Worm (Caenorhabditis elegans) whole organism, mixed stage, embryonic: Measurements from ENCODE around the gene Y34B4A.2.

ENCODE experiments used
- M03D4.4 ChIP-seq: sonication (generic microtip); optimal IDR thresholded peaks from 2 replicates; lab custom pipeline; 2017; ENCODE audit warnings: mild to moderate bottlenecking, missing genetic modification characterization, missing compliant biosample characterization
- bed-3 ChIP-seq: fragments of 200-800 bp; sonication (Bioruptor generic); optimal IDR thresholded peaks from 3 replicates; lab custom pipeline; 2018; ENCODE audit warnings: mild to moderate bottlenecking, missing genetic modification characterization, moderate library complexity, missing compliant biosample characterization
- blmp-1 ChIP-seq: fragments of 150-350 bp; optimal IDR thresholded peaks from 2 replicates; lab custom pipeline; 2014; ENCODE audit warnings: missing biosample characterization, missing genetic modification characterization
- ceh-39 ChIP-seq: fragments of 150-350 bp; optimal IDR thresholded peaks from 2 replicates; lab custom pipeline; 2014; ENCODE audit warnings: missing biosample characterization, missing genetic modification characterization
- ceh-43 ChIP-seq: fragments of 200-800 bp; sonication (Bioruptor generic); optimal IDR thresholded peaks from 2 replicates; lab custom pipeline; 2018; ENCODE audit warnings: mild to moderate bottlenecking, missing genetic modification characterization, moderate library complexity, missing compliant biosample characterization
- ceh-83 ChIP-seq: fragments of 200-800 bp; sonication (Bioruptor generic); optimal IDR thresholded peaks from 2 replicates; lab custom pipeline; 2018; ENCODE audit warnings: mild to moderate bottlenecking, missing genetic modification characterization, missing compliant biosample characterization
- ces-1 ChIP-seq: fragments of 150-350 bp; optimal IDR thresholded peaks from 2 replicates; lab custom pipeline; 2014; ENCODE audit warnings: missing biosample characterization, missing genetic modification reagents, missing genetic modification characterization
- cnd-1 ChIP-seq: fragments of 200-800 bp; sonication (Bioruptor generic); optimal IDR thresholded peaks from 2 replicates; lab custom pipeline; 2018; ENCODE audit warnings: mild to moderate bottlenecking, missing genetic modification characterization, missing compliant biosample characterization
- drap-1 ChIP-seq: fragments of 200-800 bp; sonication (Bioruptor generic); optimal IDR thresholded peaks from 3 replicates; lab custom pipeline; 2018; ENCODE audit warnings: mild to moderate bottlenecking, missing genetic modification characterization, missing compliant biosample characterization
- elt-1 ChIP-seq: sonication (generic microtip); optimal IDR thresholded peaks from 2 replicates; lab custom pipeline; 2017; ENCODE audit warnings: missing genetic modification characterization, mild to moderate bottlenecking, missing compliant biosample characterization, antibody characterized with exemption, moderate library complexity, borderline replicate concordance; ENCODE audit not compliant: insufficient read depth
- flh-1 ChIP-seq: fragments of 200-800 bp; sonication (Bioruptor generic); optimal IDR thresholded peaks from 2 replicates; lab custom pipeline; 2018; ENCODE audit warnings: mild to moderate bottlenecking, missing genetic modification characterization, moderate library complexity, missing compliant biosample characterization
- ham-2 ChIP-seq: fragments of 200-800 bp; sonication (Bioruptor generic); optimal IDR thresholded peaks from 2 replicates; lab custom pipeline; 2018; ENCODE audit warnings: mild to moderate bottlenecking, missing genetic modification characterization, missing compliant biosample characterization
- hlh-1 ChIP-seq: fragments of 150-350 bp; optimal IDR thresholded peaks from 2 replicates; lab custom pipeline; 2014; ENCODE audit warnings: missing biosample characterization, missing genetic modification reagents, missing genetic modification characterization
- lin-13 ChIP-seq: fragments of 150-350 bp; optimal IDR thresholded peaks from 2 replicates; lab custom pipeline; 2014; ENCODE audit warnings: missing biosample characterization, missing genetic modification characterization
- lin-32 ChIP-seq: fragments of 200-800 bp; sonication (Bioruptor generic); optimal IDR thresholded peaks from 2 replicates; lab custom pipeline; 2018; ENCODE audit warnings: mild to moderate bottlenecking, missing genetic modification characterization, missing compliant biosample characterization
- lsy-2 ChIP-seq: fragments of 150-350 bp; optimal IDR thresholded peaks from 2 replicates; lab custom pipeline; 2014; ENCODE audit warnings: missing biosample characterization, missing genetic modification characterization
- mab-5 ChIP-seq: fragments of 150-350 bp; optimal IDR thresholded peaks from 2 replicates; lab custom pipeline; 2014; ENCODE audit warnings: missing biosample characterization, missing genetic modification characterization
- mep-1 ChIP-seq: fragments of 150-350 bp; optimal IDR thresholded peaks from 2 replicates; lab custom pipeline; 2017; ENCODE audit warnings: missing biosample characterization, missing genetic modification reagents, missing genetic modification characterization, inconsistent platforms
- mls-2 ChIP-seq: sonication (generic microtip); optimal IDR thresholded peaks from 2 replicates; lab custom pipeline; 2016; ENCODE audit warnings: mild to moderate bottlenecking, missing genetic modification characterization, moderate library complexity, missing compliant biosample characterization
- nhr-12 ChIP-seq: fragments of 150-350 bp; optimal IDR thresholded peaks from 2 replicates; lab custom pipeline; 2014; ENCODE audit warnings: missing biosample characterization, missing genetic modification characterization
- nhr-237 ChIP-seq: fragments of 150-350 bp; optimal IDR thresholded peaks from 2 replicates; lab custom pipeline; 2014; ENCODE audit warnings: missing biosample characterization, missing genetic modification characterization
- nhr-28 ChIP-seq: fragments of 150-350 bp; optimal IDR thresholded peaks from 2 replicates; lab custom pipeline; 2014; ENCODE audit warnings: missing biosample characterization, missing genetic modification characterization
- nhr-76 ChIP-seq: sonication (generic microtip); optimal IDR thresholded peaks from 2 replicates; lab custom pipeline; 2017; ENCODE audit warnings: missing biosample characterization, missing genetic modification characterization
- pha-4 ChIP-seq: fragments of 150-350 bp; optimal IDR thresholded peaks from 2 replicates; lab custom pipeline; 2018; ENCODE audit warnings: missing biosample characterization, missing genetic modification reagents, missing genetic modification characterization
- sem-2 ChIP-seq: fragments of 200-800 bp; sonication (Bioruptor generic); optimal IDR thresholded peaks from 2 replicates; lab custom pipeline; 2018; ENCODE audit warnings: mild to moderate bottlenecking, missing genetic modification characterization, missing compliant biosample characterization
- snpc-4 ChIP-seq: fragments of 150-350 bp; optimal IDR thresholded peaks from 2 replicates; lab custom pipeline; 2014; ENCODE audit warnings: missing biosample characterization, missing genetic modification characterization
- sptf-1 ChIP-seq: sonication (generic microtip); optimal IDR thresholded peaks from 2 replicates; lab custom pipeline; 2017; ENCODE audit warnings: mild to moderate bottlenecking, missing genetic modification characterization, moderate library complexity, missing compliant biosample characterization
- unc-120 ChIP-seq: sonication (generic microtip); optimal IDR thresholded peaks from 2 replicates; lab custom pipeline; 2017; ENCODE audit warnings: missing genetic modification characterization, missing compliant biosample characterization; ENCODE audit not compliant: poor library complexity, severe bottlenecking
- unc-39 ChIP-seq: fragments of 150-350 bp; optimal IDR thresholded peaks from 2 replicates; lab custom pipeline; 2014; ENCODE audit warnings: missing biosample characterization, missing genetic modification characterization
- unc-62 ChIP-seq: fragments of 150-350 bp; optimal IDR thresholded peaks from 2 replicates; lab custom pipeline; 2014; ENCODE audit warnings: missing biosample characterization, missing genetic modification reagents, missing genetic modification characterization
- zip-8 ChIP-seq: fragments of 150-350 bp; optimal IDR thresholded peaks from 2 replicates; lab custom pipeline; 2014; ENCODE audit warnings: missing biosample characterization, missing genetic modification characterization
- ztf-11 ChIP-seq: fragments of 150-350 bp; optimal IDR thresholded peaks from 2 replicates; lab custom pipeline; 2014; ENCODE audit warnings: missing biosample characterization, missing genetic modification characterization

The Y34B4A.2 gene

DNA sequence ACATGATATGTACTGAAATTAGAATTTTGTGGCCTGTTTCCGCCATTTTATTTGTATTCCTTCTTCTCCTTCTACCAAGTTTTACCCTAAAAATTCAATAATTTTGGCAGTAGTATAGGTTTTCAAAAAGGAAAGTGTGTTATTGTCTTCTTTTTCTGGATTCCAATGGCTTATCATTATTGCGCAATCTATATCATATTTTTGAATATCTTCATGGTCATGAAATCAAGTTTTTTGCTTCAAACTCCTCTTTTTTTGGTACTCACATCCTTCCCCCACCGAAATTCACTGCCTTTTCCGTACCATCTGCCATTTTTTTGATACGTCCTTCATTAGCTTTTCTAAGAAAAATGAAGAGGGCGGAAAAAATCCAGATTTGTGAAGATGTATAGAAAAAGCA is 30.5 kb upstream of the Y34B4A.2 start:
- TF ChIP-seq zip-8 (tag; lab: Kevin White, UChicago) = peak; percentile 69
- no peak for TF ChIP-seq pha-4 (tag; lab: Kevin White, UChicago)

ce11 chrX:5249603-5250002 is 29.7 kb upstream of the Y34B4A.2 start, which contains the start of gene Y34B4A.10:
TSS of gene Y34B4A.10 (plus strand) at chrX:5249903.
- TF ChIP-seq unc-62 (no peak), ceh-83 (GFP tag; lab: Kevin White, UChicago) (no peak), mls-2 (tag; lab: Kevin White, UChicago) (no peak), pha-4 (tag; lab: Kevin White, UChicago) (no peak), nhr-237 (tag; lab: Kevin White, UChicago) (no peak), flh-1 (no peak), sem-2 (no peak), mep-1 (tag; lab: Kevin White, UChicago) (no peak), snpc-4 (tag; lab: Kevin White, UChicago) (no peak), cnd-1 (tag; lab: Kevin White, UChicago) (no peak), ces-1 (no peak), ham-2 (GFP tag; lab: Kevin White, UChicago) (no peak), hlh-1 (tag; lab: Kevin White, UChicago) (no peak), nhr-12 (no peak), unc-39 (no peak), ceh-39 (tag; lab: Kevin White, UChicago) (no peak)

DNA sequence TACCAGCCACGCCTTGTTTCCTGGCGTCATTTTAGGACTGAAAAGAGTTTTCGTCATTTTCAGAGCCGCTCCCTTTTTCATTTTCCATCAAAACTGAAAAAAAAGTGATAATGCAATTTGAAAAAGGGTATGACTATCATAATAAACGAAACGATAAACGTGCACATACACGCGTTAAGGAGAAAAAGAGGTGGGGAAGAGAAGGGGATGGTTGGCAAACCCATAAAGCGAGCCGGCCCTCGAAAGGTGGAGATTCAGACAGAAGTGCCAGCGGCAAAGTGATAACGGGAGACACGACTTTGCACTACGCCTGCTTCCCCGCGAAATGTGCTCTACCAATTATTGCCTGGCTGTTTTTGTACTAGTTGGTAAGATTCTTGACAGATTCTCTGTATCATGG is 26.5 kb upstream of the Y34B4A.2 start, which contains the start of gene nspg-14:
Gene nspg-14, plus strand, starts transcription at position 250 of the 400 bp plus-strand sequence.
- TF ChIP-seq lin-13 (tag; lab: Kevin White, UChicago) = no peak
- TF ChIP-seq nhr-237 (tag; lab: Kevin White, UChicago) = no peak
- TF ChIP-seq mep-1 (tag; lab: Kevin White, UChicago) = no peak
- no peak for TF ChIP-seq snpc-4 (tag; lab: Kevin White, UChicago)
- TF ChIP-seq elt-1 (tag; lab: Kevin White, UChicago) = no peak

ce11 chrX:5254894-5255293 is 24.4 kb upstream of the Y34B4A.2 start, which contains the start of gene nspg-13:
TSS of gene nspg-13 (plus strand) at chrX:5255194.
- TF ChIP-seq drap-1 (GFP tag; lab: Kevin White, UChicago) = no peak
- no peak for TF ChIP-seq ceh-83 (GFP tag; lab: Kevin White, UChicago)
- no peak for TF ChIP-seq nhr-12
- TF ChIP-seq ceh-39 (tag; lab: Kevin White, UChicago) = no peak
- TF ChIP-seq unc-120 = no peak
- TF ChIP-seq ztf-11 (tag; lab: Kevin White, UChicago) = no peak
- TF ChIP-seq lin-13 (tag; lab: Kevin White, UChicago) = no peak
- no peak for TF ChIP-seq sem-2
- no peak for TF ChIP-seq nhr-76 (tag; lab: Kevin White, UChicago)
- no peak for TF ChIP-seq lsy-2 (tag; lab: Kevin White, UChicago)
- no peak for TF ChIP-seq elt-1 (tag; lab: Kevin White, UChicago)
- no peak for TF ChIP-seq ceh-43 (GFP tag; lab: Kevin White, UChicago)
- no peak for TF ChIP-seq mls-2 (tag; lab: Kevin White, UChicago)
- no peak for TF ChIP-seq ham-2 (GFP tag; lab: Kevin White, UChicago)
- TF ChIP-seq mab-5 (tag; lab: Kevin White, UChicago) = no peak
- no peak for TF ChIP-seq M03D4.4 (tag; lab: Kevin White, UChicago)
- no peak for TF ChIP-seq sptf-1
- TF ChIP-seq flh-1 = no peak
- TF ChIP-seq snpc-4 (tag; lab: Kevin White, UChicago) = no peak

- TF ChIP-seq mab-5 (tag; lab: Kevin White, UChicago) (no peak), sptf-1 (no peak), hlh-1 (tag; lab: Kevin White, UChicago) (no peak), blmp-1 (tag; lab: Kevin White, UChicago) (no peak), elt-1 (tag; lab: Kevin White, UChicago) (no peak), lin-32 (GFP tag; lab: Kevin White, UChicago) (no peak), pha-4 (tag; lab: Kevin White, UChicago) (no peak), unc-120 (no peak), nhr-28 (no peak), lsy-2 (tag; lab: Kevin White, UChicago) (no peak), mep-1 (tag; lab: Kevin White, UChicago) (no peak), drap-1 (GFP tag; lab: Kevin White, UChicago) (no peak), M03D4.4 (tag; lab: Kevin White, UChicago) (no peak), nhr-12 (no peak), bed-3 (GFP tag; lab: Kevin White, UChicago) (no peak)
Observed at ce11 chrX:5255320-5255719, 24.0 kb upstream of the Y34B4A.2 start.
